Worm (Caenorhabditis elegans): ENCODE measurements around the gene C43C3.4.

C43C3.4 gene

ce11 chrX:9676009-9676408 is 1.3 kb upstream of the C43C3.4 start:
- TF ChIP-seq unc-39 (tag; optimal IDR thresholded peaks at IDR 0.05) = no peak
- TF ChIP-seq nhr-6 (tag; optimal IDR thresholded peaks at IDR 0.05) = no peak

DNA sequence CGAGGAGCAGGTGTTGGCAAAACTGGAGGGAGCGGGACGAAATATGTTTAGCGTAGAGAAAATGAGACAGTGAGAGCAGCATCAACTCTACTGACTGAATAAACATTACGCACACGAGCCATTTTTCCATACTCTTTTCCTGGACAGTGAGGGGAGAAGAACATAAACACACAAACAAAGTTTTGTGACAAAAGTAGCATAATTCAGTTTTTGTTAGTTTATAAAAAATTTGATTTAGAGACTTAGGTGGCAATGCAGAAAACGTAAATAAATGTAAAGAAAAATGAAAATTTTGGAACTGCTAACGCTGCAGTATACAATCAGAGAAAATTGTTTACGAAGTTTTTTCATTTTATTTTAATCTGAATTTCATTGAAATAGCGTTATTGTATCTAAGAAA is 1.5 kb downstream of the C43C3.4 start:
- TF ChIP-seq lin-13 (GFP tag; optimal IDR thresholded peaks at IDR 0.05) (no peak), ztf-11 (tag; optimal IDR thresholded peaks at IDR 0.05) (no peak), nhr-21 (tag; optimal IDR thresholded peaks at IDR 0.05) (no peak), dmd-4 (tag; optimal IDR thresholded peaks at IDR 0.05) (no peak), snpc-4 (tag; optimal IDR thresholded peaks at IDR 0.05) (no peak), crh-2 (tag; optimal IDR thresholded peaks at IDR 0.05) (no peak), R02D3.7 (tag; optimal IDR thresholded peaks at IDR 0.05) (no peak), nhr-11 (tag; optimal IDR thresholded peaks at IDR 0.05) (no peak), lsy-2 (tag; optimal IDR thresholded peaks at IDR 0.05) (peak in 1 of 2 experiments; percentile 1), nhr-77 (tag; optimal IDR thresholded peaks at IDR 0.05) (no peak), unc-39 (tag; optimal IDR thresholded peaks at IDR 0.05) (no peak), fos-1 (tag; optimal IDR thresholded peaks at IDR 0.05) (peak; percentile 46), sma-9 (GFP tag; optimal IDR thresholded peaks at IDR 0.05) (peak; percentile 24), sma-9 (tag; optimal IDR thresholded peaks at IDR 0.05) (no peak), peb-1 (tag; optimal IDR thresholded peaks at IDR 0.05) (no peak)

DNA sequence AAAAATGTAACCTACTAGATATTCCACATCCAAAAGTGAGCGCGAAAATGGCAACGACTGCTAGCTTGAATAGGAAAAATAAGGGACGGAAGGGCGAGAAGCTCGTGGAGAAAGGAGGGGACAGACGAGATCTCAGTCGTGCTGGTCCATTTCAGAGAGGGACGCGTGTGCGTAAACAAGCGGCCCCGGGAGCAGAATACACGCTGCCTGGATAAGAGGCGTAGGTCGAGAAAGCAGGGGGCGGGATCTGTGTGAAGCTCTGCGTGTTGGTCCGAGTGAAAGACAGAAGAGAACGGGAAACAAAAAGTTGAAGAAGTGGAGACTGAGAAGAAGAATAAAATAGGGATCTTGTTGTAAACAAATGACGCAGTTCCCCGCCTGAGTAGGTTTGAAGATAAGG is 6.1 kb downstream of the C43C3.4 start, which contains the start of gene T14B1.1:
T14B1.1 (minus strand) TSS at position 170 of the 400 bp plus-strand sequence.
- no peak for TF ChIP-seq alr-1 (tag; optimal IDR thresholded peaks at IDR 0.05)
- TF ChIP-seq sem-4 (tag; optimal IDR thresholded peaks at IDR 0.05) = no peak
- no peak for TF ChIP-seq egl-27 (tag; optimal IDR thresholded peaks at IDR 0.05)
- TF ChIP-seq ZK546.5 (tag; optimal IDR thresholded peaks at IDR 0.05) = no peak
- peak in 1 of 2 experiments; percentile 22 for TF ChIP-seq lsy-2 (tag; optimal IDR thresholded peaks at IDR 0.05)
- TF ChIP-seq C34F6.9 (tag; optimal IDR thresholded peaks at IDR 0.05) = peak; percentile 40
- peak; percentile 12 for TF ChIP-seq zag-1 (tag; optimal IDR thresholded peaks at IDR 0.05)
- peak; percentile 3 for TF ChIP-seq lin-13 (GFP tag; optimal IDR thresholded peaks at IDR 0.05)
- no peak for TF ChIP-seq mab-5 (tag; optimal IDR thresholded peaks at IDR 0.05)
- TF ChIP-seq elt-1 (tag; optimal IDR thresholded peaks at IDR 0.05) = no peak
- no peak for TF ChIP-seq dmd-4 (tag; optimal IDR thresholded peaks at IDR 0.05)
- no peak for TF ChIP-seq lin-39 (tag; optimal IDR thresholded peaks at IDR 0.05)
- TF ChIP-seq lin-11 (tag; optimal IDR thresholded peaks at IDR 0.05) = no peak
- TF ChIP-seq ztf-11 (tag; optimal IDR thresholded peaks at IDR 0.05) = no peak
- no peak for TF ChIP-seq aly-2 (tag; optimal IDR thresholded peaks at IDR 0.05)
- peak; percentile 59 for TF ChIP-seq F13H6.1 (tag; optimal IDR thresholded peaks at IDR 0.05)
- TF ChIP-seq unc-55 (GFP tag; optimal IDR thresholded peaks at IDR 0.05) = peak; percentile 39
- TF ChIP-seq nhr-12 (tag; optimal IDR thresholded peaks at IDR 0.05) = no peak
- TF ChIP-seq nhr-77 (tag; optimal IDR thresholded peaks at IDR 0.05) = no peak
- TF ChIP-seq R02D3.7 (tag; optimal IDR thresholded peaks at IDR 0.05) = no peak
- TF ChIP-seq blmp-1 (tag; optimal IDR thresholded peaks at IDR 0.05; ENCODE audit: insufficient read depth) = no peak
- TF ChIP-seq Y55F3AM.14 (GFP tag; optimal IDR thresholded peaks at IDR 0.05) = no peak
- no peak for TF ChIP-seq nhr-11 (tag; optimal IDR thresholded peaks at IDR 0.05)
- TF ChIP-seq peb-1 (tag; optimal IDR thresholded peaks at IDR 0.05) = no peak
- no peak for TF ChIP-seq nhr-237 (tag; optimal IDR thresholded peaks at IDR 0.05)
- no peak for TF ChIP-seq mbf-1 (tag; optimal IDR thresholded peaks at IDR 0.05)
- no peak for TF ChIP-seq gmeb-1 (tag; optimal IDR thresholded peaks at IDR 0.05)
- no peak for TF ChIP-seq nhr-10 (tag; optimal IDR thresholded peaks at IDR 0.05)
- TF ChIP-seq elt-3 (tag; optimal IDR thresholded peaks at IDR 0.05) = no peak
- TF ChIP-seq ceh-16 (tag; optimal IDR thresholded peaks at IDR 0.05) = no peak
- no peak for TF ChIP-seq ztf-4 (tag; optimal IDR thresholded peaks at IDR 0.05)
- no peak for TF ChIP-seq ceh-82 (tag; optimal IDR thresholded peaks at IDR 0.05)
- TF ChIP-seq mdl-1 (tag; optimal IDR thresholded peaks at IDR 0.05) = peak in 1 of 2 experiments; percentile 46
- TF ChIP-seq unc-62 (GFP tag; optimal IDR thresholded peaks at IDR 0.05) = no peak
- no peak for TF ChIP-seq nhr-25 (tag; optimal IDR thresholded peaks at IDR 0.05)
- TF ChIP-seq nhr-6 (tag; optimal IDR thresholded peaks at IDR 0.05) = no peak
- no peak for TF ChIP-seq snpc-4 (tag; optimal IDR thresholded peaks at IDR 0.05)
- no peak for TF ChIP-seq ztf-1 (GFP tag; conservative IDR thresholded peaks at IDR 0.05)
- TF ChIP-seq fos-1 (tag; optimal IDR thresholded peaks at IDR 0.05) = no peak
- TF ChIP-seq ama-1 (optimal IDR thresholded peaks at IDR 0.05) = no peak
- peak; percentile 55 for TF ChIP-seq nhr-129 (tag; optimal IDR thresholded peaks at IDR 0.05)
- peak; percentile 6 for TF ChIP-seq crh-2 (tag; optimal IDR thresholded peaks at IDR 0.05)
- no peak for TF ChIP-seq skn-1 (tag; optimal IDR thresholded peaks at IDR 0.05)
- TF ChIP-seq sma-3 (GFP tag; optimal IDR thresholded peaks at IDR 0.05) = no peak
- no peak for TF ChIP-seq nhr-21 (tag; optimal IDR thresholded peaks at IDR 0.05)
- no peak for TF ChIP-seq nhr-23 (tag; optimal IDR thresholded peaks at IDR 0.05)
- TF ChIP-seq unc-39 (tag; optimal IDR thresholded peaks at IDR 0.05) = no peak
- TF ChIP-seq sma-9 (GFP tag; optimal IDR thresholded peaks at IDR 0.05) = no peak
- no peak for TF ChIP-seq sma-9 (tag; optimal IDR thresholded peaks at IDR 0.05)
